Worm (Caenorhabditis elegans) whole organism, late embryonic: ENCODE results near the gene txdc-9.
A peak's percentile ranks its signal among the peaks of the same experiment; 100 is the strongest.

Experiments used
- C08G9.2 ChIP-seq: sonication (generic microtip); optimal IDR thresholded peaks from 2 replicates; lab custom pipeline; 2016; ENCODE audit warnings: mild to moderate bottlenecking, missing genetic modification characterization, moderate library complexity, missing compliant biosample characterization
- C38D4.7 ChIP-seq: fragments of 200-800 bp; sonication (Bioruptor generic); optimal IDR thresholded peaks from 2 replicates; lab custom pipeline; 2018; ENCODE audit warnings: mild to moderate bottlenecking, missing genetic modification characterization, moderate library complexity, missing compliant biosample characterization
- F13H6.1 ChIP-seq: sonication (generic microtip); optimal IDR thresholded peaks from 2 replicates; lab custom pipeline; 2016; ENCODE audit warnings: missing genetic modification characterization, missing compliant biosample characterization
- K09A11.1 ChIP-seq: sonication (generic microtip); optimal IDR thresholded peaks from 2 replicates; lab custom pipeline; 2017; ENCODE audit warnings: antibody characterized with exemption, mild to moderate bottlenecking, missing genetic modification characterization, missing compliant biosample characterization; ENCODE audit not compliant: insufficient read depth
- Y22D7AL.16 ChIP-seq: sonication (generic microtip); optimal IDR thresholded peaks from 2 replicates; lab custom pipeline; 2016; ENCODE audit warnings: missing genetic modification characterization, missing compliant biosample characterization
- ahr-1 ChIP-seq: sonication (generic microtip); optimal IDR thresholded peaks from 2 replicates; lab custom pipeline; 2016; ENCODE audit warnings: missing genetic modification characterization, missing compliant biosample characterization
- ceh-14 ChIP-seq: sonication (generic microtip); optimal IDR thresholded peaks from 2 replicates; lab custom pipeline; 2016; ENCODE audit warnings: missing genotype, missing genetic modification characterization, missing compliant biosample characterization
- ceh-2 ChIP-seq: sonication (generic microtip); optimal IDR thresholded peaks from 2 replicates; lab custom pipeline; 2016; ENCODE audit warnings: missing genotype, missing genetic modification characterization, missing compliant biosample characterization
- ceh-22 ChIP-seq: sonication (generic microtip); optimal IDR thresholded peaks from 2 replicates; lab custom pipeline; 2017; ENCODE audit warnings: missing biosample characterization, missing genetic modification characterization
- ceh-24 ChIP-seq: sonication (generic microtip); optimal IDR thresholded peaks from 2 replicates; lab custom pipeline; 2016; ENCODE audit warnings: mild to moderate bottlenecking, missing genetic modification characterization, missing compliant biosample characterization
- ceh-31 ChIP-seq: sonication (generic microtip); optimal IDR thresholded peaks from 2 replicates; lab custom pipeline; 2016; ENCODE audit warnings: missing genetic modification characterization, missing compliant biosample characterization
- ceh-34 ChIP-seq: sonication (generic microtip); optimal IDR thresholded peaks from 2 replicates; lab custom pipeline; 2016; ENCODE audit warnings: mild to moderate bottlenecking, missing genetic modification characterization, missing compliant biosample characterization
- ceh-45 ChIP-seq: fragments of 200-800 bp; sonication (Bioruptor generic); IDR thresholded peaks from 2 replicates; pipeline ENCODE4 v1.3.6; 2022; ENCODE audit warnings: missing genetic modification reagents, missing genetic modification characterization, missing compliant biosample characterization
- dmd-4 ChIP-seq: sonication (generic microtip); optimal IDR thresholded peaks from 2 replicates; lab custom pipeline; 2016; ENCODE audit warnings: borderline replicate concordance, missing genetic modification characterization, missing compliant biosample characterization
- elt-2 ChIP-seq: sonication (generic microtip); optimal IDR thresholded peaks from 2 replicates; lab custom pipeline; 2016; ENCODE audit warnings: missing genetic modification reagents, missing genetic modification characterization, missing compliant biosample characterization
- elt-4 ChIP-seq: sonication (generic microtip); optimal IDR thresholded peaks from 2 replicates; lab custom pipeline; 2016; ENCODE audit warnings: missing genetic modification characterization, missing compliant biosample characterization
- fax-1 ChIP-seq: sonication (generic microtip); optimal IDR thresholded peaks from 2 replicates; lab custom pipeline; 2016; ENCODE audit warnings: missing genotype, missing genetic modification characterization, missing compliant biosample characterization
- fkh-10 ChIP-seq: fragments of 150-350 bp; optimal IDR thresholded peaks from 2 replicates; lab custom pipeline; 2014; ENCODE audit warnings: missing biosample characterization, missing genetic modification reagents, missing genetic modification characterization
- fkh-6 ChIP-seq: sonication (generic microtip); optimal IDR thresholded peaks from 2 replicates; lab custom pipeline; 2016; ENCODE audit warnings: missing genetic modification characterization, missing compliant biosample characterization
- gmeb-2 ChIP-seq: sonication (generic microtip); optimal IDR thresholded peaks from 2 replicates; lab custom pipeline; 2016; ENCODE audit warnings: missing genetic modification characterization, inconsistent platforms, missing compliant biosample characterization
- hlh-6 ChIP-seq: sonication (generic microtip); optimal IDR thresholded peaks from 2 replicates; lab custom pipeline; 2016; ENCODE audit warnings: missing genotype, missing genetic modification characterization, missing compliant biosample characterization
- hlh-8 ChIP-seq: sonication (generic microtip); optimal IDR thresholded peaks from 2 replicates; lab custom pipeline; 2016; ENCODE audit warnings: missing genotype, missing genetic modification characterization, missing compliant biosample characterization
- lin-11 ChIP-seq: fragments of 200-800 bp; sonication (Bioruptor generic); optimal IDR thresholded peaks from 2 replicates; lab custom pipeline; 2018; ENCODE audit warnings: mild to moderate bottlenecking, missing genetic modification characterization, missing compliant biosample characterization
- madf-2 ChIP-seq: sonication (generic microtip); optimal IDR thresholded peaks from 2 replicates; lab custom pipeline; 2017; ENCODE audit warnings: missing genetic modification characterization, missing compliant biosample characterization
- mec-3 ChIP-seq: sonication (generic microtip); optimal IDR thresholded peaks from 2 replicates; lab custom pipeline; 2016; ENCODE audit warnings: borderline replicate concordance, missing genetic modification characterization, missing compliant biosample characterization
- pag-3 ChIP-seq: sonication (generic microtip); optimal IDR thresholded peaks from 2 replicates; lab custom pipeline; 2016; ENCODE audit warnings: missing compliant biosample characterization, missing genetic modification characterization, borderline replicate concordance
- pax-1 ChIP-seq: fragments of 150-350 bp; optimal IDR thresholded peaks from 2 replicates; lab custom pipeline; 2014; ENCODE audit warnings: missing biosample characterization, missing genetic modification characterization
- pha-2 ChIP-seq: sonication (generic microtip); optimal IDR thresholded peaks from 2 replicates; lab custom pipeline; 2017; ENCODE audit warnings: mild to moderate bottlenecking, missing genetic modification characterization, missing compliant biosample characterization
- pha-4 ChIP-seq: fragments of 150-350 bp; optimal IDR thresholded peaks from 2 replicates; lab custom pipeline; 2018; ENCODE audit warnings: missing biosample characterization, missing genetic modification reagents, missing genetic modification characterization
- pqm-1 ChIP-seq: sonication (generic microtip); optimal IDR thresholded peaks from 2 replicates; lab custom pipeline; 2016; ENCODE audit warnings: missing genetic modification characterization, missing compliant biosample characterization
- pros-1 ChIP-seq: fragments of 150-350 bp; optimal IDR thresholded peaks from 2 replicates; lab custom pipeline; 2014; ENCODE audit warnings: missing biosample characterization, missing genetic modification reagents, missing genetic modification characterization
- rnt-1 ChIP-seq: sonication (generic microtip); optimal IDR thresholded peaks from 2 replicates; lab custom pipeline; 2016; ENCODE audit warnings: missing genetic modification characterization, missing compliant biosample characterization
- sdc-2 ChIP-seq: sonication (generic microtip); optimal IDR thresholded peaks from 2 replicates; lab custom pipeline; 2016; ENCODE audit warnings: missing genotype, missing genetic modification characterization, missing compliant biosample characterization
- sox-4 ChIP-seq: sonication (generic microtip); optimal IDR thresholded peaks from 2 replicates; lab custom pipeline; 2017; ENCODE audit warnings: mild to moderate bottlenecking, missing genetic modification characterization, inconsistent platforms, missing compliant biosample characterization
- syd-9 ChIP-seq: sonication (generic microtip); optimal IDR thresholded peaks from 2 replicates; lab custom pipeline; 2016; ENCODE audit warnings: mild to moderate bottlenecking, missing genetic modification characterization, moderate library complexity, missing compliant biosample characterization
- tbx-2 ChIP-seq: sonication (generic microtip); optimal IDR thresholded peaks from 2 replicates; lab custom pipeline; 2016; ENCODE audit warnings: missing genetic modification characterization, missing compliant biosample characterization
- unc-3 ChIP-seq, 2 experiments: fragments of 200-800 bp in 1 of 2; sonication (Bioruptor generic) in 1 of 2; sonication (generic microtip) in 1 of 2; conservative IDR thresholded peaks in 1 of 2; optimal IDR thresholded peaks in 1 of 2; 2 replicates each; pipeline versions ENCODE4 v1.3.6 to Lab custom; 2016 to 2022; ENCODE audit warnings: missing compliant biosample characterization in 2 of 2, missing genetic modification characterization in 2 of 2, missing genetic modification reagents in 1 of 2
- unc-55 ChIP-seq: sonication (generic microtip); optimal IDR thresholded peaks from 2 replicates; lab custom pipeline; 2017; ENCODE audit warnings: missing biosample characterization, missing genetic modification reagents, missing genetic modification characterization
- unc-86 ChIP-seq: sonication (generic microtip); optimal IDR thresholded peaks from 2 replicates; lab custom pipeline; 2016; ENCODE audit warnings: missing genetic modification characterization, missing compliant biosample characterization

txdc-9 gene

ce11 chrIII:6453665-6454064 lies 21.7 kb downstream of the txdc-9 start (continued):
- TF ChIP-seq pqm-1 (tag; lab: Kevin White, UChicago): peak; percentile 32
- TF ChIP-seq C38D4.7 (GFP tag; lab: Kevin White, UChicago): peak; percentile 32
- peak; percentile 60 for TF ChIP-seq sox-4
- peak; percentile 41 for TF ChIP-seq madf-2
- peak; percentile 11 for TF ChIP-seq hlh-8
- TF ChIP-seq ceh-31 (tag; lab: Kevin White, UChicago): peak; percentile 75
- no peak for TF ChIP-seq mec-3 (tag; lab: Kevin White, UChicago)
- no peak for TF ChIP-seq pag-3
- no peak for TF ChIP-seq ceh-45
- peak; percentile 55 for TF ChIP-seq sdc-2 (tag; lab: Kevin White, UChicago)
- no peak for TF ChIP-seq ceh-24 (tag; lab: Kevin White, UChicago)
- peak; percentile 19 for TF ChIP-seq K09A11.1
- no peak for TF ChIP-seq dmd-4 (tag; lab: Kevin White, UChicago)
- peak; percentile 78 for TF ChIP-seq tbx-2
- no peak for TF ChIP-seq ahr-1 (tag; lab: Kevin White, UChicago)
- peak; percentile 33 for TF ChIP-seq syd-9 (tag; lab: Kevin White, UChicago)
- no peak for TF ChIP-seq unc-3 (GFP tag; conservative IDR thresholded peaks at IDR 0.05; lab: Robert Waterston, UW)
- peak; percentile 36 for TF ChIP-seq unc-3 (tag; optimal IDR thresholded peaks at IDR 0.05; lab: Kevin White, UChicago)
- peak; percentile 5 for TF ChIP-seq lin-11 (tag; lab: Kevin White, UChicago)
- no peak for TF ChIP-seq unc-55
- TF ChIP-seq pha-2 (tag; lab: Kevin White, UChicago): peak; percentile 17
- no peak for TF ChIP-seq ceh-22
- TF ChIP-seq elt-2: peak; percentile 80
- TF ChIP-seq hlh-6 (tag; lab: Kevin White, UChicago): no peak
- peak; percentile 56 for TF ChIP-seq fkh-6 (tag; lab: Kevin White, UChicago)
- TF ChIP-seq ceh-2 (tag; lab: Kevin White, UChicago): peak; percentile 45
- TF ChIP-seq C08G9.2: no peak
- TF ChIP-seq Y22D7AL.16 (tag; lab: Kevin White, UChicago): no peak
- TF ChIP-seq pax-1 (tag; lab: Kevin White, UChicago): no peak
- TF ChIP-seq pros-1: peak; percentile 14
- TF ChIP-seq pha-4: no peak
- peak; percentile 54 for TF ChIP-seq F13H6.1
- TF ChIP-seq unc-86 (tag; lab: Kevin White, UChicago): peak; percentile 31
- TF ChIP-seq elt-4: no peak
- peak; percentile 40 for TF ChIP-seq fax-1 (tag; lab: Kevin White, UChicago)

- TF ChIP-seq fkh-10 (GFP tag; lab: Kevin White, UChicago): no peak
- TF ChIP-seq ceh-2 (tag; lab: Kevin White, UChicago): no peak
- no peak for TF ChIP-seq gmeb-2 (tag; lab: Kevin White, UChicago)
- TF ChIP-seq mec-3 (tag; lab: Kevin White, UChicago): no peak
- TF ChIP-seq hlh-6 (tag; lab: Kevin White, UChicago): no peak
- TF ChIP-seq pag-3: no peak
- TF ChIP-seq ceh-34 (tag; lab: Kevin White, UChicago): no peak
Measured at ce11 chrIII:6454183-6454582, 22.2 kb downstream of the txdc-9 start, which contains the start of gene jhdm-1. Gene jhdm-1 (plus strand): TSS chrIII:6454483.

- no peak for TF ChIP-seq tbx-2
- no peak for TF ChIP-seq Y22D7AL.16 (tag; lab: Kevin White, UChicago)
- TF ChIP-seq rnt-1 (tag; lab: Kevin White, UChicago): no peak
- no peak for TF ChIP-seq ceh-14 (tag; lab: Kevin White, UChicago)
Measured at ce11 chrIII:6459820-6460219, 27.8 kb downstream of the txdc-9 start, which contains the start of gene algn-1. Gene algn-1 (plus strand): TSS chrIII:6460120.
